Fruit fly (Drosophila melanogaster) whole organism, pupa: ENCODE measurements around the gene sens.

Source experiments
- CG10348 ChIP-seq: fragments of 200-800 bp; sonication (Bioruptor generic); IDR thresholded peaks from 2 replicates; pipeline ENCODE4 v1.3.6; 2022; ENCODE audit warnings: missing biosample characterization, missing genetic modification characterization
- CG12605 ChIP-seq: fragments of 200-800 bp; sonication (Bioruptor generic); IDR thresholded peaks from 2 replicates; pipeline ENCODE4 v1.3.6; 2022; ENCODE audit warnings: missing biosample characterization, missing genetic modification characterization
- CG13204 ChIP-seq: fragments of 200-800 bp; sonication (Bioruptor generic); optimal IDR thresholded peaks from 2 replicates; lab custom pipeline; 2018; ENCODE audit warnings: missing biosample characterization, mild to moderate bottlenecking, missing genetic modification characterization, moderate library complexity
- CG14655 ChIP-seq: fragments of 200-800 bp; sonication (Bioruptor generic); optimal IDR thresholded peaks from 3 replicates; lab custom pipeline; 2017; ENCODE audit warnings: mild to moderate bottlenecking, missing biosample characterization, missing genetic modification reagents, missing genetic modification characterization
- CG15710 ChIP-seq: fragments of 200-800 bp; sonication (Bioruptor generic); optimal IDR thresholded peaks from 2 replicates; lab custom pipeline; 2018; ENCODE audit warnings: missing biosample characterization, mild to moderate bottlenecking, missing genetic modification characterization, moderate library complexity
- CG17806 ChIP-seq: fragments of 200-800 bp; sonication (Bioruptor generic); optimal IDR thresholded peaks from 2 replicates; lab custom pipeline; 2018; ENCODE audit warnings: missing biosample characterization, mild to moderate bottlenecking, missing genetic modification characterization, moderate library complexity
- CG32121 ChIP-seq: fragments of 200-800 bp; sonication (Bioruptor generic); IDR thresholded peaks from 2 replicates; pipeline ENCODE4 v1.3.6; 2022; ENCODE audit warnings: missing biosample characterization, missing genetic modification characterization
- CG34367 ChIP-seq: fragments of 200-800 bp; sonication (Bioruptor generic); optimal IDR thresholded peaks from 2 replicates; lab custom pipeline; 2018; ENCODE audit warnings: missing biosample characterization, mild to moderate bottlenecking, missing genetic modification characterization
- CG4496 ChIP-seq: fragments of 200-800 bp; sonication (Bioruptor generic); IDR thresholded peaks from 3 replicates; pipeline ENCODE4 v1.3.6; 2022; ENCODE audit warnings: missing biosample characterization, missing genetic modification characterization
- CG8159 ChIP-seq: fragments of 200-800 bp; sonication (Bioruptor generic); optimal IDR thresholded peaks from 3 replicates; lab custom pipeline; 2018; ENCODE audit warnings: missing biosample characterization, mild to moderate bottlenecking, missing genetic modification characterization, moderate library complexity
- CG8301 ChIP-seq: fragments of 200-800 bp; sonication (Bioruptor generic); optimal IDR thresholded peaks from 2 replicates; lab custom pipeline; 2018; ENCODE audit warnings: missing biosample characterization, mild to moderate bottlenecking, missing genetic modification characterization
- CG9948 ChIP-seq: fragments of 200-800 bp; sonication (Bioruptor generic); optimal IDR thresholded peaks from 2 replicates; lab custom pipeline; 2018; ENCODE audit warnings: missing biosample characterization, mild to moderate bottlenecking, missing genetic modification characterization, moderate library complexity
- D1 ChIP-seq: fragments of 200-800 bp; sonication (Bioruptor generic); optimal IDR thresholded peaks from 2 replicates; lab custom pipeline; 2018; ENCODE audit warnings: missing biosample characterization, mild to moderate bottlenecking, missing genetic modification characterization, moderate library complexity
- EcR ChIP-seq: fragments of 200-800 bp; sonication (Bioruptor generic); optimal IDR thresholded peaks from 3 replicates; lab custom pipeline; 2019; ENCODE audit warnings: missing biosample characterization, missing genetic modification characterization, mild to moderate bottlenecking, moderate library complexity, missing genetic modification reagents
- Ets98B ChIP-seq: fragments of 200-800 bp; sonication (Bioruptor generic); IDR thresholded peaks from 2 replicates; pipeline ENCODE4 v1.3.6; 2022; ENCODE audit warnings: missing biosample characterization, missing genetic modification characterization
- Pif1A ChIP-seq: fragments of 200-800 bp; sonication (Bioruptor generic); optimal IDR thresholded peaks from 3 replicates; lab custom pipeline; 2016; ENCODE audit warnings: missing biosample characterization, missing genetic modification characterization
- Pif1B ChIP-seq: fragments of 200-800 bp; sonication (Bioruptor generic); optimal IDR thresholded peaks from 3 replicates; lab custom pipeline; 2016; ENCODE audit warnings: missing biosample characterization, missing genetic modification characterization
- Snoo ChIP-seq: fragments of 200-800 bp; sonication (Bioruptor generic); optimal IDR thresholded peaks from 3 replicates; lab custom pipeline; 2017; ENCODE audit warnings: missing biosample characterization, mild to moderate bottlenecking, missing genetic modification characterization, inconsistent platforms
- fd96Ca ChIP-seq: fragments of 200-800 bp; sonication (Bioruptor generic); IDR thresholded peaks from 3 replicates; pipeline ENCODE4 v1.3.6; 2022; ENCODE audit warnings: missing biosample characterization, missing genetic modification characterization
- gl ChIP-seq: fragments of 200-800 bp; sonication (Bioruptor generic); optimal IDR thresholded peaks from 2 replicates; lab custom pipeline; 2018; ENCODE audit warnings: missing biosample characterization, mild to moderate bottlenecking, missing genetic modification characterization

Gene sens

dm6 chr3L:13393538-13393937 lies 7.4 kb downstream of the sens start:
- TF ChIP-seq CG9948 = peak; percentile 11
- no peak for TF ChIP-seq Pif1B (GFP tag; lab: Kevin White, UChicago)
- no peak for TF ChIP-seq CG17806 (tag; lab: Kevin White, UChicago)
- peak; percentile 63 for TF ChIP-seq CG8159 (tag; lab: Kevin White, UChicago)

- TF ChIP-seq D1 (peak; percentile 8), Pif1B (GFP tag; lab: Kevin White, UChicago) (no peak)
These were observed 11.1 kb downstream of the sens start, which contains the start of gene Poc1 for dm6 chr3L:13389834-13390233. Poc1 (minus strand) TSS chr3L:13390006.

- TF ChIP-seq Snoo (tag; lab: Kevin White, UChicago) (no peak), fd96Ca (no peak), EcR (no peak), CG12605 (GFP tag; lab: Robert Waterston, UW) (no peak), CG10348 (GFP tag; lab: Robert Waterston, UW) (no peak), CG4496 (GFP tag; lab: Robert Waterston, UW) (no peak), Pif1B (GFP tag; lab: Kevin White, UChicago) (no peak)
These were observed 13.3 kb downstream of the sens start, which contains the start of gene CG10171 for dm6 chr3L:13387608-13388007. CG10171 (minus strand) TSS chr3L:13387907.

- TF ChIP-seq gl (tag; lab: Kevin White, UChicago) (no peak), CG8301 (tag; lab: Kevin White, UChicago) (no peak), CG4496 (GFP tag; lab: Robert Waterston, UW) (no peak), D1 (no peak), EcR (no peak), Snoo (tag; lab: Kevin White, UChicago) (no peak), CG32121 (no peak), CG13204 (GFP tag; lab: Kevin White, UChicago) (no peak), Pif1A (GFP tag; lab: Kevin White, UChicago) (no peak), CG10348 (GFP tag; lab: Robert Waterston, UW) (no peak), CG14655 (GFP tag; lab: Kevin White, UChicago) (no peak), CG12605 (GFP tag; lab: Robert Waterston, UW) (no peak), fd96Ca (no peak), CG8159 (tag; lab: Kevin White, UChicago) (no peak), CG15710 (tag; lab: Kevin White, UChicago) (no peak), Ets98B (GFP tag; lab: Robert Waterston, UW) (no peak)
- TF ChIP-seq, all 21 proteins: peak for 0
These were observed 16.4 kb downstream of the sens start, which contains the start of gene CG14110 for dm6 chr3L:13384489-13384888. CG14110 (plus strand) TSS chr3L:13384789.

dm6 chr3L:13382061-13382815 lies 18.7 kb downstream of the sens start, which contains the start of gene ImpL1:
ImpL1 (plus strand) TSS chr3L:13382765.
- no peak for TF ChIP-seq Ets98B (GFP tag; lab: Robert Waterston, UW)
- no peak for TF ChIP-seq fd96Ca
- TF ChIP-seq D1 = no peak
- no peak for TF ChIP-seq Snoo (tag; lab: Kevin White, UChicago)
- no peak for TF ChIP-seq Pif1A (GFP tag; lab: Kevin White, UChicago)
- no peak for TF ChIP-seq CG32121
- no peak for TF ChIP-seq CG9948
- TF ChIP-seq, all 21 proteins: peak for 0

dm6 chr3L:13381160-13381559 lies 19.8 kb downstream of the sens start, which contains the start of gene CG14107:
CG14107 (minus strand) TSS chr3L:13381346.
- no peak for TF ChIP-seq Ets98B (GFP tag; lab: Robert Waterston, UW)
- no peak for TF ChIP-seq CG4496 (GFP tag; lab: Robert Waterston, UW)
- no peak for TF ChIP-seq CG8301 (tag; lab: Kevin White, UChicago)
- no peak for TF ChIP-seq CG12605 (GFP tag; lab: Robert Waterston, UW)
- no peak for TF ChIP-seq EcR
- no peak for TF ChIP-seq Pif1A (GFP tag; lab: Kevin White, UChicago)
- no peak for TF ChIP-seq CG15710 (tag; lab: Kevin White, UChicago)
- TF ChIP-seq CG10348 (GFP tag; lab: Robert Waterston, UW) = no peak
- no peak for TF ChIP-seq CG14655 (GFP tag; lab: Kevin White, UChicago)
- no peak for TF ChIP-seq CG17806 (tag; lab: Kevin White, UChicago)
- no peak for TF ChIP-seq CG9948

dm6 chr3L:13378202-13378601 lies 22.7 kb downstream of the sens start, which contains the start of gene SNCF:
SNCF (plus strand) TSS chr3L:13378583.
- no peak for TF ChIP-seq CG34367 (tag; lab: Kevin White, UChicago)
- no peak for TF ChIP-seq CG4496 (GFP tag; lab: Robert Waterston, UW)
